Worm (Caenorhabditis elegans) whole organism, young adult: ENCODE measurements around the gene C54E4.4.

Experiments used
- B0035.1 ChIP-seq: sonication (generic microtip); optimal IDR thresholded peaks from 2 replicates; lab custom pipeline; 2016; ENCODE audit warnings: missing genetic modification characterization, mild to moderate bottlenecking, missing compliant biosample characterization, missing genotype, missing genetic modification reagents
- Y67H2A.10 ChIP-seq: fragments of 200-800 bp; sonication (Bioruptor generic); conservative IDR thresholded peaks from 2 replicates; pipeline ENCODE4 v1.3.6; 2022; ENCODE audit warnings: missing genetic modification reagents, missing genetic modification characterization, missing compliant biosample characterization
- akir-1 ChIP-seq: fragments of 200-800 bp; sonication (Bioruptor generic); optimal IDR thresholded peaks from 2 replicates; lab custom pipeline; 2018; ENCODE audit warnings: mild to moderate bottlenecking, missing genetic modification characterization, moderate library complexity, missing compliant biosample characterization
- ama-1 ChIP-seq, 3 experiments: fragments of 150-350 bp in 1 of 3; sonication (generic microtip) in 2 of 3; optimal IDR thresholded peaks; 2 replicates each; lab custom pipeline; 2014 to 2018; ENCODE audit warnings: missing biosample characterization in 2 of 3, missing genetic modification characterization in 2 of 3, missing genetic modification reagents in 2 of 3
- aptf-2 ChIP-seq: fragments of 200-800 bp; sonication (Bioruptor generic); conservative IDR thresholded peaks from 2 replicates; pipeline ENCODE4 v1.3.6; 2022; ENCODE audit warnings: missing genetic modification reagents, missing genetic modification characterization, missing compliant biosample characterization
- dpl-1 ChIP-seq: fragments of 150-350 bp; optimal IDR thresholded peaks from 2 replicates; lab custom pipeline; 2014; ENCODE audit warnings: missing biosample characterization, missing genetic modification reagents, missing genetic modification characterization
- egl-18 ChIP-seq: fragments of 200-800 bp; sonication (Bioruptor generic); IDR thresholded peaks from 2 replicates; pipeline ENCODE4 v1.3.6; 2022; ENCODE audit warnings: missing genetic modification reagents, missing genetic modification characterization, missing compliant biosample characterization
- ets-4 ChIP-seq: fragments of 200-800 bp; sonication (Bioruptor generic); optimal IDR thresholded peaks from 2 replicates; lab custom pipeline; 2018; ENCODE audit warnings: mild to moderate bottlenecking, missing genetic modification characterization, missing compliant biosample characterization
- nhr-120 ChIP-seq: fragments of 200-800 bp; sonication (Bioruptor generic); IDR thresholded peaks from 2 replicates; pipeline ENCODE4 v1.3.6; 2022; ENCODE audit warnings: missing genetic modification characterization, missing compliant biosample characterization
- nhr-80 ChIP-seq: sonication (generic microtip); optimal IDR thresholded peaks from 2 replicates; lab custom pipeline; 2016; ENCODE audit warnings: missing genetic modification characterization, missing compliant biosample characterization
- pha-4 ChIP-seq: fragments of 150-350 bp; sonication (generic microtip); optimal IDR thresholded peaks from 2 replicates; lab custom pipeline; 2014; ENCODE audit warnings: missing biosample characterization, missing genetic modification reagents, missing genetic modification characterization
- snpc-3.4 ChIP-seq: sonication (generic microtip); optimal IDR thresholded peaks from 2 replicates; lab custom pipeline; 2017; ENCODE audit warnings: missing genetic modification characterization, mild to moderate bottlenecking, missing compliant biosample characterization, antibody characterized with exemption, moderate library complexity, missing genotype, missing genetic modification reagents
- unc-62 ChIP-seq: fragments of 150-350 bp; optimal IDR thresholded peaks from 2 replicates; lab custom pipeline; 2014; ENCODE audit warnings: missing biosample characterization, missing genetic modification reagents, missing genetic modification characterization
- zim-3 ChIP-seq: sonication (generic microtip); optimal IDR thresholded peaks from 2 replicates; lab custom pipeline; 2017; ENCODE audit warnings: mild to moderate bottlenecking, missing genetic modification characterization, moderate library complexity, missing compliant biosample characterization

ce11 chrIV:2156239-2156638, 12.2 kb downstream of the C54E4.4 start:
- TF ChIP-seq B0035.1 (tag; lab: Kevin White, UChicago) = no peak
- TF ChIP-seq aptf-2 (GFP tag; lab: Robert Waterston, UW) = no peak
- no peak for TF ChIP-seq snpc-3.4 (tag; lab: Kevin White, UChicago)
- no peak for TF ChIP-seq nhr-80 (tag; lab: Kevin White, UChicago)
- TF ChIP-seq dpl-1 = no peak
- TF ChIP-seq ama-1 (optimal IDR thresholded peaks at IDR 0.05; lab: Kevin White, UChicago) = no peak
- no peak for TF ChIP-seq ama-1 (GFP tag; optimal IDR thresholded peaks at IDR 0.05; lab: Kevin White, UChicago)
- TF ChIP-seq egl-18 (GFP tag; lab: Robert Waterston, UW) = no peak
- TF ChIP-seq akir-1 (GFP tag; lab: Kevin White, UChicago) = no peak
- no peak for TF ChIP-seq ets-4
- TF ChIP-seq nhr-120 (GFP tag; lab: Robert Waterston, UW) = no peak
- TF ChIP-seq pha-4 (tag; lab: Kevin White, UChicago) = no peak
- no peak for TF ChIP-seq unc-62 (GFP tag; lab: Kevin White, UChicago)
- TF ChIP-seq Y67H2A.10 = no peak
- no peak for TF ChIP-seq zim-3 (tag; lab: Kevin White, UChicago)
